Worm (Caenorhabditis elegans) whole organism, young adult: ENCODE measurements around the gene alg-1.

Experiments
- B0035.1 ChIP-seq: sonication (generic microtip); optimal IDR thresholded peaks from 2 replicates; lab custom pipeline; 2016; ENCODE audit warnings: missing genetic modification characterization, mild to moderate bottlenecking, missing compliant biosample characterization, missing genotype, missing genetic modification reagents
- Y56A3A.18 ChIP-seq: fragments of 200-800 bp; sonication (Bioruptor generic); IDR thresholded peaks from 2 replicates; pipeline ENCODE4 v1.3.6; 2022; ENCODE audit warnings: missing genetic modification reagents, missing genetic modification characterization, missing compliant biosample characterization
- ceh-40 ChIP-seq: fragments of 200-800 bp; sonication (Bioruptor generic); IDR thresholded peaks from 2 replicates; pipeline ENCODE4 v1.3.6; 2022; ENCODE audit warnings: missing genetic modification characterization, missing compliant biosample characterization
- ekl-4 ChIP-seq: fragments of 200-800 bp; sonication (Bioruptor generic); IDR thresholded peaks from 2 replicates; pipeline ENCODE4 v1.3.6; 2022; ENCODE audit warnings: missing genetic modification reagents, missing genetic modification characterization, missing compliant biosample characterization
- hmg-1.2 ChIP-seq: fragments of 200-800 bp; sonication (Bioruptor generic); IDR thresholded peaks from 2 replicates; pipeline ENCODE4 v1.3.6; 2022; ENCODE audit warnings: missing genetic modification reagents, missing genetic modification characterization, missing compliant biosample characterization
- mxl-1 ChIP-seq: sonication (generic microtip); optimal IDR thresholded peaks from 2 replicates; lab custom pipeline; 2016; ENCODE audit warnings: missing genetic modification characterization, missing compliant biosample characterization
- pha-4 ChIP-seq: fragments of 150-350 bp; sonication (generic microtip); optimal IDR thresholded peaks from 2 replicates; lab custom pipeline; 2014; ENCODE audit warnings: missing biosample characterization, missing genetic modification reagents, missing genetic modification characterization
- repo-1 ChIP-seq: sonication (generic microtip); optimal IDR thresholded peaks from 2 replicates; lab custom pipeline; 2017; ENCODE audit warnings: mild to moderate bottlenecking, missing genetic modification characterization, missing compliant biosample characterization
- tbx-9 ChIP-seq: sonication (generic microtip); optimal IDR thresholded peaks from 2 replicates; lab custom pipeline; 2016; ENCODE audit warnings: borderline replicate concordance, missing genetic modification characterization, inconsistent platforms, missing compliant biosample characterization
- unc-130 ChIP-seq: sonication (generic microtip); optimal IDR thresholded peaks from 2 replicates; lab custom pipeline; 2016; ENCODE audit warnings: missing genetic modification reagents, missing genetic modification characterization, missing compliant biosample characterization

ce11 chrX:13928532-13928931 lies 20.4 kb upstream of the alg-1 start:
- TF ChIP-seq repo-1 (tag; lab: Kevin White, UChicago), result no peak
- TF ChIP-seq pha-4 (tag; lab: Kevin White, UChicago), result no peak
- no peak for TF ChIP-seq unc-130
- no peak for TF ChIP-seq hmg-1.2 (GFP tag; lab: Robert Waterston, UW)
- TF ChIP-seq mxl-1 (tag; lab: Kevin White, UChicago), result no peak
- no peak for TF ChIP-seq B0035.1 (tag; lab: Kevin White, UChicago)
- TF ChIP-seq ekl-4 (GFP tag; lab: Robert Waterston, UW), result no peak
- no peak for TF ChIP-seq tbx-9 (tag; lab: Kevin White, UChicago)
- no peak for TF ChIP-seq Y56A3A.18
- no peak for TF ChIP-seq ceh-40
